Fruit fly (Drosophila melanogaster): ENCODE results near the gene pHCl-2.

Gene pHCl-2

dm6 chr3R:31319426-31320221 lies 14.4 kb upstream of the pHCl-2 start:
- no peak for TF ChIP-seq ttk (optimal IDR thresholded peaks at IDR 0.05)
- TF ChIP-seq h (optimal IDR thresholded peaks at IDR 0.05): no peak
- TF ChIP-seq psq (optimal IDR thresholded peaks at IDR 0.05): no peak
- no peak for TF ChIP-seq Sin3A (optimal IDR thresholded peaks at IDR 0.05)
- TF ChIP-seq insv (optimal IDR thresholded peaks at IDR 0.05): no peak
- no peak for TF ChIP-seq Myc (optimal IDR thresholded peaks at IDR 0.05)

DNA sequence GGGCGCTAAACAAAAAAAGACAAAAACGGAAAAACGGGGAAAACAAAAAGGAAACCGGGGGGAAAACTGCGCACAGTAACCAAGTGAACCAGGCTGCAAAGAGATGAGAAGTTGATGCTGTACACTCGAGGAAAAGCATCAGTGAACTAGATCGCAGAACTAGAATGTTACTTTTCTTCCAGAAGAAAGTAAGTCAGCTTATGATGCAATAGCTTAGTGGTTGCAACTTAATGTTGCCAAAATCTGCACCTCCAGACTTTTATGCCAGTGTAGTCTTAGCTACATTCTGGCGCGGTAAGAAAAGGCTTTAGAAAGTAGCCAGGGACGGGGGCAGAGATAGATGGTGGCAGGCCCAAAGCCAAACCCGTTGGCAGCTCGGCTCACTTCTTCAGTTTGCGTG lies 9.3 kb upstream of the pHCl-2 start:
- TF ChIP-seq ttk (optimal IDR thresholded peaks at IDR 0.05): no peak
- no peak for TF ChIP-seq Myc (optimal IDR thresholded peaks at IDR 0.05)

DNA sequence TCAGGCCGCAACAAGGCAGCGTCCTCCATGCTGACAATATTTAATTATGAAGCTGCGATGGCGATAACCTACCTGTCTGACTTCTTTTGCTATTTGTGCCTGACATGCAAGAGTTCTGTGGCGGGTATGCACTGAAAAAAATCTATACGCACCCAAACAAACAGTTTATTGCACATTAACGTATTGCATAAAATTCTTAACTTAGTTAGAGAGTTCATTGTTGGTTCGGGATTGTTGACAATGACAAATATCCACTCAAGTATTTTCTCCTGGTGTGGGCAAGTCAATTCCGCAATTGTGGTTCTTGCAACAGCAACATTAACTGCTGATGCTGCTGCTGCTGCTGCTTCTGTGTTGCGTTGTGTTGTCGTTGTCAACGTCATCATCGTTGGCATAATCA lies 7.1 kb upstream of the pHCl-2 start:
- TF ChIP-seq insv (optimal IDR thresholded peaks at IDR 0.05) (no peak), ttk (optimal IDR thresholded peaks at IDR 0.05) (no peak), psq (optimal IDR thresholded peaks at IDR 0.05) (no peak), h (optimal IDR thresholded peaks at IDR 0.05) (no peak), Sin3A (optimal IDR thresholded peaks at IDR 0.05) (no peak), Myc (optimal IDR thresholded peaks at IDR 0.05) (no peak)

DNA sequence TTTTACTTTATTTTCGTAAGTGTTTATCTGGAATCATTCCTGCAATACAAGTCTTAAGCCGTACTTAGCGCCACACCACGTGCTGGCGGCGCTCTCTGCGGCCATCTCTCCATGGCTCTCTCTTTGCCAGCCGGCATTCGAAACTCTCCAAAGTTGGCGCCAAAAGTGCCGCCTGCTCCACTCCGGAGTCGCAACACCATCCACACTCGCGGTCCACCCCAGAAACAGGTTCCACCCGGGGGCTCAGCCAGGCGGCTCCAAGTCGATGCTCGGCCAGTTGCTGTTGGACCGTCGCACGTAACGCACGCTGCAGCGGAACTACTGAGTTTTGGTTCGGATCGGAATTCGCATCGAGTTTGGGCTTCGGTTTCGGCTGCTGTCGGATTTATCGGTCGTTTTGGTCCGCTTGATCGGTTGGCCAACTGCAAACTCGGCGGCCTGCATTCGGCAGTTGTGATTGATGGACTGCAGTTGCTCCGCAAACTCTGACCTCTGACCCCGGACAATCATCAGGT lies 5.8 kb upstream of the pHCl-2 start, which contains the start of gene CG34347:
Gene CG34347, plus strand, starts transcription at position 275 of the 515 bp plus-strand sequence.
- no peak for TF ChIP-seq psq (optimal IDR thresholded peaks at IDR 0.05)
- TF ChIP-seq Sin3A (optimal IDR thresholded peaks at IDR 0.05): no peak
- no peak for TF ChIP-seq insv (optimal IDR thresholded peaks at IDR 0.05)
- no peak for TF ChIP-seq Myc (optimal IDR thresholded peaks at IDR 0.05)
- TF ChIP-seq ttk (optimal IDR thresholded peaks at IDR 0.05): no peak
- no peak for TF ChIP-seq h (optimal IDR thresholded peaks at IDR 0.05)

- no peak for TF ChIP-seq insv (optimal IDR thresholded peaks at IDR 0.05)
- no peak for TF ChIP-seq Sin3A (optimal IDR thresholded peaks at IDR 0.05)
- TF ChIP-seq h (optimal IDR thresholded peaks at IDR 0.05): no peak
- no peak for TF ChIP-seq psq (optimal IDR thresholded peaks at IDR 0.05)
- TF ChIP-seq ttk (optimal IDR thresholded peaks at IDR 0.05): no peak
- no peak for TF ChIP-seq Myc (optimal IDR thresholded peaks at IDR 0.05)
Measured at dm6 chr3R:31310300-31310699, 5.1 kb upstream of the pHCl-2 start.

DNA sequence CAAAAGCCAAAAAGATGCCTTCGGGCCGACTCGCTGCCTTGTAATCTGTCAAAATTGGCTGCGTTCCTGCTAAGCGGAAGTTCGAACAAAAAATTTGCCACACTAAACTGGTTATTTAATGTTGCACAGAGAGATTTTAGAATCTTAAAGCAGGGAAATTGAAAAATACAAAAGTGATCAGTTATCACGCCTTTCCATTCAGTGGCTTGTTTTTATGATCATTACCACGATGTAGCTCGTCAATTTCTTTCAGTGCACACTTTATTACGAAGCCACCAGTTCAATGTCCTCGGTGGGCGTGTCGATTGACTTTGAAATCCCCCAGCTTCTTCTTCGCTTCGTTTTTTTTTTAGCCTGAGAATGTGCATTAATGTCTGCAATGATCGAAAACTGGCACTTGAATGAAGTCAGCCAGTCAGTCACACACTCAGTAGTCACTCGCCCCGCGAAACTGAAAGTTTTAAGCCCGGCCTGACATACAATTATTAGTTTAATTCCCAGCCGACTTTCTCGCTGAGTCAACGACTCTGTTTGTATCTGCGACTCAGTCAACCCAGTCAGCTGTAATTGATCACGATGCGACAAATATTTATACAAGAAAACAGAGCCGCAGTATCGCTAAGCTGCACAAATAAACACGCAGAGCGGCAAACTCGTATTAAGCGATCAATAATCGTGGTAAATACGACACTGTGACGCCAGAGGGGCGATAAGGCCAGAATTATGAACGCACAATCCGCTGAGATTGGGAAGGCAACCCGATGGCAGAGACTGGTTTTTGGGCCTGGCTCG lies 3.9 kb upstream of the pHCl-2 start:
- TF ChIP-seq insv (optimal IDR thresholded peaks at IDR 0.05) (no peak), Myc (optimal IDR thresholded peaks at IDR 0.05) (no peak), psq (optimal IDR thresholded peaks at IDR 0.05) (no peak), h (optimal IDR thresholded peaks at IDR 0.05) (no peak), Sin3A (optimal IDR thresholded peaks at IDR 0.05) (no peak)

dm6 chr3R:31306454-31306853 lies 1.3 kb upstream of the pHCl-2 start:
- no peak for TF ChIP-seq ttk (optimal IDR thresholded peaks at IDR 0.05)
- TF ChIP-seq psq (optimal IDR thresholded peaks at IDR 0.05): no peak

- TF ChIP-seq ttk (optimal IDR thresholded peaks at IDR 0.05) (no peak), h (optimal IDR thresholded peaks at IDR 0.05) (no peak), insv (optimal IDR thresholded peaks at IDR 0.05) (no peak), psq (optimal IDR thresholded peaks at IDR 0.05) (no peak), Sin3A (optimal IDR thresholded peaks at IDR 0.05) (no peak), Myc (optimal IDR thresholded peaks at IDR 0.05) (no peak)
Measured at dm6 chr3R:31301527-31301926, 3.7 kb downstream of the pHCl-2 start.

DNA sequence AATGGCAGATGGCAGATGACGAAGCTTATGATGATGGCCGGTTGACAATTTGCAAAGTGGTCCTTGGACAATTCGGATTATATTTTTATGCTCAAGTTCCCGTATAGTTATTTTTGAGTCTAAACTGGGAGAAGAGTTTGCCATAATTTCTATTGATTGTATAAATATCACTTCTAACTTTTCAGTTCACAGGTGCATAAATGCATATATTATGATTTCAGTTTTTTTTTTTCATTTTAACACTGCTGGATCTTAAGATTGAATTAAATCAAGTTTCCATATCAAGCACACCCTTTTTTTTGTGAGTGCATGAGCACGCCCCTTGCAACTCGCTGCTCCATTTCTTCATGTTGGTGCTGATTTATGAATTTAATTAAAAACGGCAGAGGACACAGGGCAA lies 8.2 kb downstream of the pHCl-2 start:
- TF ChIP-seq Sin3A (optimal IDR thresholded peaks at IDR 0.05) (no peak), insv (optimal IDR thresholded peaks at IDR 0.05) (no peak), ttk (optimal IDR thresholded peaks at IDR 0.05) (no peak), h (optimal IDR thresholded peaks at IDR 0.05) (no peak)

DNA sequence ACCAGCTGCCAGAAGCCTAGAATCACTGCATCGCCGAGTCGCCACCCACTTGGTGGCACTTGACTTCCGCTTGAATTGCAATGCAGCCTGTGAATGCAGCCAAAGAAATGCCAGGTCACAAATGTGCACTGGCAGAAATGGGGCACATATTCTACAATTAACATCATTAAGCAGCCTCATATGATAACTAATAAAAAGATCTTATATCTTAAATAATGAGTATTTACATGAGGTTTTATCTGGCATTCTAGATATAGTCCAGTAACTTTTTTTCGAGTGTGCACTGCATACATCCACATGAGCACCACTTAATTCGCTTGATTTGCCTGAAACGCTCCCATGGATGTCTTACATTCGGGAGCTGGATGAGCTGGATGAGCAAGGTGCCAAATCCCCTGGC lies 9.5 kb downstream of the pHCl-2 start:
- TF ChIP-seq insv (optimal IDR thresholded peaks at IDR 0.05): no peak
- no peak for TF ChIP-seq psq (optimal IDR thresholded peaks at IDR 0.05)
- TF ChIP-seq Myc (optimal IDR thresholded peaks at IDR 0.05): no peak
- no peak for TF ChIP-seq h (optimal IDR thresholded peaks at IDR 0.05)
- no peak for TF ChIP-seq Sin3A (optimal IDR thresholded peaks at IDR 0.05)
- no peak for TF ChIP-seq ttk (optimal IDR thresholded peaks at IDR 0.05)

- no peak for TF ChIP-seq Myc (optimal IDR thresholded peaks at IDR 0.05)
- TF ChIP-seq insv (optimal IDR thresholded peaks at IDR 0.05): no peak
- TF ChIP-seq h (optimal IDR thresholded peaks at IDR 0.05): no peak
- TF ChIP-seq ttk (optimal IDR thresholded peaks at IDR 0.05): no peak
- TF ChIP-seq psq (optimal IDR thresholded peaks at IDR 0.05): no peak
- no peak for TF ChIP-seq Sin3A (optimal IDR thresholded peaks at IDR 0.05)
Measured at dm6 chr3R:31290195-31290594, 15.0 kb downstream of the pHCl-2 start.

DNA sequence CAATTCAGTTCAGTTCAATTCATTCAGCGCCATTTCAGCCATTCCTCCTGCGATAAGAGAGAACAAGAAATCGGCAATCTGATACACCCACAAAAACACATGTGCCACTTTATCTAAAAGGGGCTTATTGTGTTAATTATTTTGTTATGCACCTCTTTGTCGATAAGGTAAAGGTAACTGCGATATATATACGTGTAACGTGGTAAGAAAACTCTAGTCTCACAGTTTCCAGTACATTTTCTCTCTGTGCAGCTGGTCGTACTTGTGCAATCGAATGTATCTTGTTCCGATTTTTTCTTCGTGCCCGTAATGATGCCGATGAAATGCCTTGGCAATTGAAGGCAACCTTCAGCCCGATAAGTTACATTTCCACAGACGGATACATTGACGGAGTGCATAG lies 17.7 kb downstream of the pHCl-2 start:
- TF ChIP-seq insv (optimal IDR thresholded peaks at IDR 0.05) (no peak), Myc (optimal IDR thresholded peaks at IDR 0.05) (no peak), h (optimal IDR thresholded peaks at IDR 0.05) (no peak), ttk (optimal IDR thresholded peaks at IDR 0.05) (no peak), Sin3A (optimal IDR thresholded peaks at IDR 0.05) (no peak), psq (optimal IDR thresholded peaks at IDR 0.05) (no peak)

Measured in Kc167 (cell line).